Fruit fly (Drosophila melanogaster): ENCODE data around the gene CG42688.

CG42688 gene

DNA sequence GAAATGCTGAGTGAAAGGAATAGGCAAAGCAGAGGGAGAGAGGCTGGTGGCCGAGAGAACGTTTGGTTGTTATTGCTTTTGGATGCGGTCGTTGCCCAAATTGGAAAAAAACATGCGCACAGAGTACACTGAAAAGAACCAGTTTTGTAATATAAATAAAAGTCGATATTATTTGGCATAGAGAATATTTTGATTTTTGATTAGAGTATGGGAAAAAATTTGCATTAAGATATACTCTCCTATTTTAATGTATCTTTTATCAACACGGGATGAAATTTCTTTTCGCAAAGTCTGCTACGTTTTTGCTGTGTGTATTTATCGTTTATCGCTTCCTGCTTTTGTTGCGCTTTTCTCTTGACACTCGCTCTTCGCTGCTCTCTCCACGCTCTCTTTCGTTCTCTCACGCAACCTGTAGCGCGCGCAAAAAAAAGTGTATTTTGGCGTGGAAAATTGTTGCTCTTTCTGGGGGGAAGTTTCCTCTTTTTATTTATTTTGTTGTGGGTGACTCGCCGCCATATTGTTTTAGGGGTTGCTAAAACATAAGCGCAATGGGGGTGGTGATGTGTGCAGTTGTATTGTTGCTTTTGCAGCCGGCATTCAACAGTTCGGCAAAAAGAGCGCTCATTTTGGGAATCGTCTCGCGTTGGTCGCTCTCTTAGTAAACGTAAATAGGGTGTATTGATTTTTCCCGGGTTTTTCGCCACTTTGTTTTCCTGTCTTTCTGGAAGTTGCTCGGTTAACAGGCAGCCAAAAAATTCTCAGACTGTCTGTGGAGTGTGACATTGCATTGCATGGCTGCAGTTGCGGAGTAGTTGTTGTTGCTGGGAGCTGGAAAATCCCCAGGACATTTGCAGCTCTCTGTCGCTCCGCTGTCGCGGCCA lies 17.4 kb downstream of the CG42688 start (continued):
- TF ChIP-seq Hr51 (GFP tag; optimal IDR thresholded peaks at IDR 0.05) (peak; percentile 92 to 97), CkIIα-i1 (GFP tag; IDR thresholded peaks at IDR 0.05) (peak; percentile 74), ac (GFP tag; optimal IDR thresholded peaks at IDR 0.05) (peak; percentile 71), gt (GFP tag; IDR thresholded peaks at IDR 0.05) (peak; percentile 91), pzg (GFP tag; optimal IDR thresholded peaks at IDR 0.05) (peak; percentile 11), az2 (GFP tag; optimal IDR thresholded peaks at IDR 0.05) (peak; percentile 95), Opbp (GFP tag; IDR thresholded peaks at IDR 0.05; ENCODE audit: partially characterized antibody) (no peak), Poxn (GFP tag; IDR thresholded peaks at IDR 0.05) (peak; percentile 74), CG6689 (GFP tag; IDR thresholded peaks at IDR 0.05) (peak; percentile 98), Abd-B (GFP tag; optimal IDR thresholded peaks at IDR 0.05) (no peak), Hsf (GFP tag; optimal IDR thresholded peaks at IDR 0.05) (peak; percentile 97), CG10274 (GFP tag; optimal IDR thresholded peaks at IDR 0.05) (peak; percentile 83), CG42726 (GFP tag; IDR thresholded peaks at IDR 0.05; ENCODE audit: partially characterized antibody) (0 out of 2 replicates have a peak, but pooled peaks have one; percentile 15), CG10267 (tag; optimal IDR thresholded peaks at IDR 0.05) (peak; percentile 95), Aef1 (GFP tag; IDR thresholded peaks at IDR 0.05) (peak; percentile 96), CG9932 (GFP tag; IDR thresholded peaks at IDR 0.05) (peak; percentile 94), CG17359 (tag; optimal IDR thresholded peaks at IDR 0.05) (peak; percentile 99), CG10209 (GFP tag; optimal IDR thresholded peaks at IDR 0.05) (peak; percentile 96), Stat92E (GFP tag; optimal IDR thresholded peaks at IDR 0.05) (peak in 1 of 3 experiments; percentile 92), ato (GFP tag; IDR thresholded peaks at IDR 0.05; ENCODE audit: partially characterized antibody) (no peak), C15 (GFP tag; IDR thresholded peaks at IDR 0.05) (peak; percentile 92; the same call in 2 of the 3 replicates), CG4707 (GFP tag; optimal IDR thresholded peaks at IDR 0.05) (peak; percentile 91), run (tag; optimal IDR thresholded peaks at IDR 0.05) (peak; percentile 95), Dbx (GFP tag; IDR thresholded peaks at IDR 0.05) (peak; percentile 96), CG18599 (GFP tag; optimal IDR thresholded peaks at IDR 0.05) (peak; percentile 98), CG3065 (GFP tag; optimal IDR thresholded peaks at IDR 0.05) (peak; percentile 85), Side (GFP tag; optimal IDR thresholded peaks at IDR 0.05) (peak; percentile 96), CG2120 (GFP tag; optimal IDR thresholded peaks at IDR 0.05) (peak; percentile 97), E2f2 (GFP tag; IDR thresholded peaks at IDR 0.05) (peak; percentile 83), croc (GFP tag; conservative IDR thresholded peaks at IDR 0.05) (peak; percentile 96), CG43689 (GFP tag; IDR thresholded peaks at IDR 0.05) (peak; percentile 92), dati (GFP tag; IDR thresholded peaks at IDR 0.05) (peak; percentile 95), tin (GFP tag; optimal IDR thresholded peaks at IDR 0.05) (peak; percentile 97), usp (GFP tag; optimal IDR thresholded peaks at IDR 0.05) (no peak), CG13894 (tag; optimal IDR thresholded peaks at IDR 0.05) (peak; percentile 93), CG2199 (GFP tag; IDR thresholded peaks at IDR 0.05) (peak; percentile 97), mam (GFP tag; optimal IDR thresholded peaks at IDR 0.05) (peak; percentile 97), gce (GFP tag; IDR thresholded peaks at IDR 0.05) (peak; percentile 96), CG17328 (GFP tag; IDR thresholded peaks at IDR 0.05) (peak; percentile 98), kay (GFP tag; optimal IDR thresholded peaks at IDR 0.05) (peak; percentile 97), Ada2b (GFP tag; IDR thresholded peaks at IDR 0.05) (peak; percentile 98), CG17912 (GFP tag; optimal IDR thresholded peaks at IDR 0.05) (peak; percentile 67), CG9797 (GFP tag; optimal IDR thresholded peaks at IDR 0.05) (peak; percentile 33), CG9215 (GFP tag; IDR thresholded peaks at IDR 0.05) (peak; percentile 92), CG9727 (GFP tag; optimal IDR thresholded peaks at IDR 0.05) (peak; percentile 96), eyg (GFP tag; optimal IDR thresholded peaks at IDR 0.05) (peak; percentile 94), CG13775 (GFP tag; optimal IDR thresholded peaks at IDR 0.05) (peak; percentile 93), CG8089 (GFP tag; optimal IDR thresholded peaks at IDR 0.05) (peak; percentile 89)

All from whole organism, embryonic.